Worm (Caenorhabditis elegans) whole organism, midembryonic: Measurements from ENCODE around the gene Y53F4B.18.

Experiments used
- T22C8.4 ChIP-seq: fragments of 200-800 bp; sonication (Bioruptor generic); IDR thresholded peaks from 2 replicates; pipeline ENCODE4 v1.3.6; 2022; ENCODE audit warnings: missing genetic modification characterization, missing compliant biosample characterization
- cog-1 ChIP-seq: sonication (generic microtip); optimal IDR thresholded peaks from 2 replicates; lab custom pipeline; 2016; ENCODE audit warnings: missing genetic modification characterization, missing compliant biosample characterization
- flt-1 ChIP-seq: fragments of 200-800 bp; sonication (Bioruptor generic); IDR thresholded peaks from 2 replicates; pipeline ENCODE4 v1.3.6; 2022; ENCODE audit warnings: missing genetic modification characterization, missing compliant biosample characterization
- klf-2 ChIP-seq: fragments of 200-800 bp; sonication (Bioruptor generic); conservative IDR thresholded peaks from 2 replicates; pipeline ENCODE4 v1.3.6; 2022; ENCODE audit warnings: missing genetic modification reagents, missing genetic modification characterization, missing compliant biosample characterization
- med-1 ChIP-seq: sonication (generic microtip); optimal IDR thresholded peaks from 2 replicates; lab custom pipeline; 2017; ENCODE audit warnings: missing genetic modification characterization, mild to moderate bottlenecking, missing compliant biosample characterization, antibody characterized with exemption, missing genetic modification reagents; ENCODE audit not compliant: insufficient read depth
- ref-1 ChIP-seq: fragments of 200-800 bp; sonication (Bioruptor generic); conservative IDR thresholded peaks from 2 replicates; pipeline ENCODE4 v1.3.6; 2022; ENCODE audit warnings: missing genetic modification reagents, missing genetic modification characterization, missing compliant biosample characterization
- ztf-23 ChIP-seq: fragments of 200-800 bp; sonication (Bioruptor generic); IDR thresholded peaks from 2 replicates; pipeline ENCODE4 v1.3.6; 2022; ENCODE audit warnings: missing genetic modification reagents, missing genetic modification characterization, missing compliant biosample characterization
- ztf-29 ChIP-seq: fragments of 200-800 bp; sonication (Bioruptor generic); IDR thresholded peaks from 2 replicates; pipeline ENCODE4 v1.3.6; 2022; ENCODE audit warnings: missing genetic modification reagents, missing genetic modification characterization, missing compliant biosample characterization

ce11 chrII:15026389-15026788 lies 45.1 kb downstream of the Y53F4B.18 start:
- TF ChIP-seq flt-1 (no peak), klf-2 (GFP tag; lab: Robert Waterston, UW) (no peak), ztf-23 (no peak), T22C8.4 (GFP tag; lab: Robert Waterston, UW) (no peak), med-1 (GFP tag; lab: Kevin White, UChicago) (no peak), ref-1 (no peak), cog-1 (tag; lab: Kevin White, UChicago) (no peak), ztf-29 (GFP tag; lab: Robert Waterston, UW) (no peak)
